Fruit fly (Drosophila melanogaster) whole organism, pupa: ENCODE data around the gene CG33795.

Experiments
- CG10348 ChIP-seq: fragments of 200-800 bp; sonication (Bioruptor generic); IDR thresholded peaks from 2 replicates; pipeline ENCODE4 v1.3.6; 2022; ENCODE audit warnings: missing biosample characterization, missing genetic modification characterization
- CG13204 ChIP-seq: fragments of 200-800 bp; sonication (Bioruptor generic); optimal IDR thresholded peaks from 2 replicates; lab custom pipeline; 2018; ENCODE audit warnings: missing biosample characterization, mild to moderate bottlenecking, missing genetic modification characterization, moderate library complexity
- CG14655 ChIP-seq: fragments of 200-800 bp; sonication (Bioruptor generic); optimal IDR thresholded peaks from 3 replicates; lab custom pipeline; 2017; ENCODE audit warnings: mild to moderate bottlenecking, missing biosample characterization, missing genetic modification reagents, missing genetic modification characterization
- CG15710 ChIP-seq: fragments of 200-800 bp; sonication (Bioruptor generic); optimal IDR thresholded peaks from 2 replicates; lab custom pipeline; 2018; ENCODE audit warnings: missing biosample characterization, mild to moderate bottlenecking, missing genetic modification characterization, moderate library complexity
- CG17806 ChIP-seq: fragments of 200-800 bp; sonication (Bioruptor generic); optimal IDR thresholded peaks from 2 replicates; lab custom pipeline; 2018; ENCODE audit warnings: missing biosample characterization, mild to moderate bottlenecking, missing genetic modification characterization, moderate library complexity
- CG32121 ChIP-seq: fragments of 200-800 bp; sonication (Bioruptor generic); IDR thresholded peaks from 2 replicates; pipeline ENCODE4 v1.3.6; 2022; ENCODE audit warnings: missing biosample characterization, missing genetic modification characterization
- CG34367 ChIP-seq: fragments of 200-800 bp; sonication (Bioruptor generic); optimal IDR thresholded peaks from 2 replicates; lab custom pipeline; 2018; ENCODE audit warnings: missing biosample characterization, mild to moderate bottlenecking, missing genetic modification characterization
- CG4496 ChIP-seq: fragments of 200-800 bp; sonication (Bioruptor generic); IDR thresholded peaks from 3 replicates; pipeline ENCODE4 v1.3.6; 2022; ENCODE audit warnings: missing biosample characterization, missing genetic modification characterization
- CG8159 ChIP-seq: fragments of 200-800 bp; sonication (Bioruptor generic); optimal IDR thresholded peaks from 3 replicates; lab custom pipeline; 2018; ENCODE audit warnings: missing biosample characterization, mild to moderate bottlenecking, missing genetic modification characterization, moderate library complexity
- CG8301 ChIP-seq: fragments of 200-800 bp; sonication (Bioruptor generic); optimal IDR thresholded peaks from 2 replicates; lab custom pipeline; 2018; ENCODE audit warnings: missing biosample characterization, mild to moderate bottlenecking, missing genetic modification characterization
- CG9948 ChIP-seq: fragments of 200-800 bp; sonication (Bioruptor generic); optimal IDR thresholded peaks from 2 replicates; lab custom pipeline; 2018; ENCODE audit warnings: missing biosample characterization, mild to moderate bottlenecking, missing genetic modification characterization, moderate library complexity
- D1 ChIP-seq: fragments of 200-800 bp; sonication (Bioruptor generic); optimal IDR thresholded peaks from 2 replicates; lab custom pipeline; 2018; ENCODE audit warnings: missing biosample characterization, mild to moderate bottlenecking, missing genetic modification characterization, moderate library complexity
- EcR ChIP-seq: fragments of 200-800 bp; sonication (Bioruptor generic); optimal IDR thresholded peaks from 3 replicates; lab custom pipeline; 2019; ENCODE audit warnings: missing biosample characterization, missing genetic modification characterization, mild to moderate bottlenecking, moderate library complexity, missing genetic modification reagents
- Ets98B ChIP-seq: fragments of 200-800 bp; sonication (Bioruptor generic); IDR thresholded peaks from 2 replicates; pipeline ENCODE4 v1.3.6; 2022; ENCODE audit warnings: missing biosample characterization, missing genetic modification characterization
- Pif1A ChIP-seq: fragments of 200-800 bp; sonication (Bioruptor generic); optimal IDR thresholded peaks from 3 replicates; lab custom pipeline; 2016; ENCODE audit warnings: missing biosample characterization, missing genetic modification characterization
- Pif1B ChIP-seq: fragments of 200-800 bp; sonication (Bioruptor generic); optimal IDR thresholded peaks from 3 replicates; lab custom pipeline; 2016; ENCODE audit warnings: missing biosample characterization, missing genetic modification characterization
- Snoo ChIP-seq: fragments of 200-800 bp; sonication (Bioruptor generic); optimal IDR thresholded peaks from 3 replicates; lab custom pipeline; 2017; ENCODE audit warnings: missing biosample characterization, mild to moderate bottlenecking, missing genetic modification characterization, inconsistent platforms
- fd96Ca ChIP-seq: fragments of 200-800 bp; sonication (Bioruptor generic); IDR thresholded peaks from 3 replicates; pipeline ENCODE4 v1.3.6; 2022; ENCODE audit warnings: missing biosample characterization, missing genetic modification characterization
- gl ChIP-seq: fragments of 200-800 bp; sonication (Bioruptor generic); optimal IDR thresholded peaks from 2 replicates; lab custom pipeline; 2018; ENCODE audit warnings: missing biosample characterization, mild to moderate bottlenecking, missing genetic modification characterization
- rn ChIP-seq: fragments of 200-800 bp; sonication (Bioruptor generic); IDR thresholded peaks from 2 replicates; pipeline ENCODE4 v1.3.6; 2022; ENCODE audit warnings: missing biosample characterization, missing genetic modification characterization

Gene CG33795

DNA sequence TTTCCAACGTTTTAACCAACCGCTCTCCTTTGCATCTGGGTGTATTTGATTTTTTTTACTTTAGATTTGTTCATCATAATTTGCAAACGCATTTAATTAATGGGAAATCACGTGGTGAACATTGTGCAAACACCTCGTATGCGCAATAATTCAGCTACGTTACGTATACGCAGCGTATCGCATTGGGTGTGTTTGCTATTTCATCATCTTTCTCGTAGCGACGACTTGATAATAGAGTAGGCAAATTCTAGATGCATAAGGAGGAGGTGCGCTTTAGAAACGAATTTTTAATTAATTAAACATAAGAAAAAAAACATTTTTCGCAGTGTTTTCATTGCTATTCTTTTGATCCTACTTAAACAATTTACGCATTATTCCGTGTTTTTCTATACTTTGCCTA is 17.5 kb downstream of the CG33795 start:
- peak; percentile 3 for TF ChIP-seq EcR (GFP tag; lab: Kevin White, UChicago)
- TF ChIP-seq CG10348 (GFP tag; lab: Robert Waterston, UW) = no peak
- no peak for TF ChIP-seq CG9948 (tag; lab: Kevin White, UChicago)
- TF ChIP-seq Pif1B (GFP tag; lab: Kevin White, UChicago) = no peak
- TF ChIP-seq CG14655 = no peak
- no peak for TF ChIP-seq Snoo (tag; lab: Kevin White, UChicago)
- 0 out of 3 replicates have a peak, but pooled peaks have one; percentile 8 for TF ChIP-seq CG4496 (GFP tag; lab: Robert Waterston, UW)
- TF ChIP-seq rn (GFP tag; lab: Robert Waterston, UW) = no peak

DNA sequence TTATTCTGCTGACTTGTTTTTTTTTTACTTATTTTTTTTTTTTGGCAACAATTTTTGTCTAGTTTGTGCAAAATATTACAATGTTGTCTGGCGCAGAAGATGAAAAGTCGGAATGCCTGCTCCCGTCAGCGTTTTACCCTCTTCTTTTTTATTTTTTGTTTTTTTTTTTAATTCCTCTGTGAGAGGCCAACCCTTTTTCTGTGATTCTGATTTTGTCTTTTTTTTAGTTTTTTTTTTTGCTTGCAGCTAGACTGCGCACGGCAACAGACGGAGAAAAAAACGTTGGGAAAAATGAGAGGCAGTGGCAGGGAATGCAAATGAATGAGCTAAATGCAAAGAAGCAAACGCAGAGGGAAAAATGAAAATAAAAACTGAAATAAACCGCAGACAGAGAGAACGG is 18.1 kb downstream of the CG33795 start:
- TF ChIP-seq CG10348 (GFP tag; lab: Robert Waterston, UW) (no peak), Pif1A (peak; percentile 62), CG14655 (peak; percentile 34), rn (GFP tag; lab: Robert Waterston, UW) (0 out of 2 replicates have a peak, but pooled peaks have one; percentile 23), CG4496 (GFP tag; lab: Robert Waterston, UW) (peak; percentile 74), CG15710 (tag; lab: Kevin White, UChicago) (peak; percentile 24), EcR (GFP tag; lab: Kevin White, UChicago) (no peak), Ets98B (GFP tag; lab: Robert Waterston, UW) (peak; percentile 56), fd96Ca (no peak), CG32121 (peak; percentile 64), CG9948 (tag; lab: Kevin White, UChicago) (no peak), CG13204 (GFP tag; lab: Kevin White, UChicago) (peak; percentile 43), gl (tag; lab: Kevin White, UChicago) (peak; percentile 46), CG8159 (peak; percentile 6), Pif1B (GFP tag; lab: Kevin White, UChicago) (peak; percentile 55)
- TF ChIP-seq, all 21 proteins: peak for 11

DNA sequence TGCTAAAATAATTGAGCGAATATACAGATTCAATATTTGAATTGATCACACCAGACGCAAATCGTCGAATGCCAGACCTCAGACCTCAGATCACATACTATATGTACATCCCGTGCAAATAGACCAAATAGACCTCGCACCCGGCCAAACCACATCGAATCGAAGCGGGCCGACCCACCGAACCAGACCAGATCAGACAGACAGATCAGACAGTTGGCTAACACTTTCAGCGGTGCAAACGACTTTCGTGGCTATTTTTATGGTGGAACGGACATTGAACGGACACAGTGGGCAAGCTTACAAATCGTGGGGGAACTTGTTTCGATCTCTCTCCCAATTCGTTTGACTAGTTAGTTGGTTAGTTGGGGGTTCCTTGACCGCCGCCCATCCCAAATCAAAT is 19.4 kb downstream of the CG33795 start:
- TF ChIP-seq Ets98B (GFP tag; lab: Robert Waterston, UW) (peak; percentile 39; the same call in 1 of the 2 replicates), CG13204 (GFP tag; lab: Kevin White, UChicago) (no peak), EcR (GFP tag; lab: Kevin White, UChicago) (no peak), CG4496 (GFP tag; lab: Robert Waterston, UW) (0 out of 3 replicates have a peak, but pooled peaks have one; percentile 20), Snoo (tag; lab: Kevin White, UChicago) (no peak), gl (tag; lab: Kevin White, UChicago) (no peak), D1 (tag; lab: Kevin White, UChicago) (no peak), CG14655 (no peak), CG9948 (tag; lab: Kevin White, UChicago) (no peak), fd96Ca (no peak), Pif1A (no peak)

DNA sequence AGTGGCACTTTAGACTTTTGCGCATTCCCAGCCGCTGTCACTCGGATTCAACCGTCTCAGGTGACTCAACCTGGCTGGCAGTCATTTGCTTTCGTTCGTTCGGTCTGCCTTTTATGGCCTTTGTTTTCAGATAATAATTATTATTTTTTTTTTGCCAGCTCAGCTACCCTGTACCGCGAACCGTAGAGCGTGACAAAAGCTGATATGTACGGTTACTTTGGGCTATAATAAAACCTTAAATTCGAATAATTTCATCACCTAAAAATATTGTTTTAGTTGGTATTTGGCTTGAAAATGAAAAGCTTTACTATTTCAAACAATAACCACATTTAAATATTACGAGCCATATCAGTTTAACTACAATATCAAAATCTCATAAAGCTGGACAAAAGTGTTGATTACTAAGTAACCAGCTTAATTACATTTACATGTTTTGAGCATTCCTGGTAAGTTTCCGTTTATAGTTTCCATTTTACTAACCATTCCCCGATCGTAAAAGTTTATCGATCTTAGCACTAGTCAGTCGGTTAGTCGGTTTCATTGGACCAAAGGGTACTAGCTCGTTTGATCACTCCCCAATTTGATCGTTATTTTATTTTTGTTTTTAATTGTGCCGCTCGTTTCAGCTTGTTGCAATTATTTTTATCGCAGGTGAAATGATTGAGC is 20.2 kb downstream of the CG33795 start:
- TF ChIP-seq CG14655 (no peak), CG32121 (0 out of 2 replicates have a peak, but pooled peaks have one; percentile 23)

DNA sequence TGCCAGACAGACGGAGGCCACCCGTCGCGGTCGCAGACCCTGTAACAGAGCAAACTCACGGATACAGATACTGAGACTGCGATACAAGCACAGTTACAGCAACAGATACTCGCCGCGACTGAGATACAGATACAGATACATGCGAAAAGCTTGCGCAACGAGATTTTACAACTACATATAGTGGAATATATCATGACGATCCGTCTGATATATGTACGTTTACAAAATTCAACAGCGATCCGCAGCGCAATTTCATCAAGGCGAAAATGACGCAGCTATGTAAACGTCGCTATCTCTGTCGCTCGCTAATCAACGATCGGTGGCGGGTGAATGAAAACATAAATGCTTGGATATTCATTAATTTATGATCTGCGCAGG is 21.0 kb downstream of the CG33795 start:
- TF ChIP-seq CG32121 = peak; percentile 43
- TF ChIP-seq CG17806 (tag; lab: Kevin White, UChicago) = no peak
- peak; percentile 72 for TF ChIP-seq EcR (GFP tag; lab: Kevin White, UChicago)

DNA sequence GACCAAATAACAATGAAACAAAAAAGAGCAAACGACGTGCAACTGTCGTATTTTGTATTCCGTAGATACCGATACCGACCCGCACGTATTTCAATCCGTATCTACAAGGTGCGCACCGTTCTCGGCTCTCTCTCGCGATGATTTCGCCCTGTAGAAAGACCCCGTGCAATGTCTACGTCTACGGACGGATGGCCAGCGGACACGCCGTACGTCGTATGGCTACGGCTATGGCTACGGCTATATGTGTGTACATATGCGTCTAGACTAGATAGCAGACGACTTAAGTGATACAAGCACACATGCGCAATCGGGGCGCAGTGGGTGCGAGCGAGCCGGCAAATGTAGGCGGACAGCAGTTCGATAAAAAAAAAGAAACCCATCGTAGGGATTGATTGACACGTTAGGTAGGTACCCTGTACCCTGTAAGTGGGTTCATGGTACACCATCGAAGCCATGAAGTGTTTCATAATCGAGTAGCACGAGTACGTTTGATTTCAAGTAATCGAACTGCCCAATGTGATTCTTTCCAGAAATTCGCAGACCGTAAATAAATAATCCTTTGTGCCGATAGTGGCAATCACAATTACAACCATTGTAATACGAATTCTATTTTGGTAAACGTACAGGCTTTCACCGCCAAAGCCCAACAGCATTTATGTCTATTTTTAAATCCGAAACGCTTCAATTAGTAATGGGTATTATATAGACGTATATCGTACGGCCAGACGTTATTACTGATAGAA is 21.6 kb downstream of the CG33795 start:
- no peak for TF ChIP-seq CG17806 (tag; lab: Kevin White, UChicago)
- no peak for TF ChIP-seq CG14655
- peak; percentile 14 for TF ChIP-seq CG9948 (tag; lab: Kevin White, UChicago)
- peak; percentile 52 for TF ChIP-seq CG8159
- TF ChIP-seq CG34367 = no peak
- no peak for TF ChIP-seq EcR (GFP tag; lab: Kevin White, UChicago)
- TF ChIP-seq CG10348 (GFP tag; lab: Robert Waterston, UW) = no peak
- peak; percentile 52 for TF ChIP-seq Snoo (tag; lab: Kevin White, UChicago)
- no peak for TF ChIP-seq Ets98B (GFP tag; lab: Robert Waterston, UW)
- TF ChIP-seq Pif1B (GFP tag; lab: Kevin White, UChicago) = no peak
- TF ChIP-seq Pif1A = no peak
- peak; percentile 10 for TF ChIP-seq CG8301 (tag; lab: Kevin White, UChicago)
- no peak for TF ChIP-seq rn (GFP tag; lab: Robert Waterston, UW)
- no peak for TF ChIP-seq CG32121
- TF ChIP-seq CG15710 (tag; lab: Kevin White, UChicago) = peak; percentile 11
- TF ChIP-seq CG13204 (GFP tag; lab: Kevin White, UChicago) = peak; percentile 25
